Worm (Caenorhabditis elegans) whole organism, L3 larva: Measurements from ENCODE around the gene hda-10.

ENCODE experiments used
- R02D3.7 ChIP-seq: fragments of 150-350 bp; optimal IDR thresholded peaks from 2 replicates; lab custom pipeline; 2014; ENCODE audit warnings: missing biosample characterization, missing genetic modification characterization
- ZK546.5 ChIP-seq: sonication (generic microtip); optimal IDR thresholded peaks from 2 replicates; lab custom pipeline; 2017; ENCODE audit warnings: missing biosample characterization, missing genetic modification characterization
- aly-2 ChIP-seq: fragments of 150-350 bp; optimal IDR thresholded peaks from 2 replicates; lab custom pipeline; 2014; ENCODE audit warnings: missing biosample characterization, missing genetic modification characterization
- ama-1 ChIP-seq: fragments of 150-350 bp; optimal IDR thresholded peaks from 2 replicates; lab custom pipeline; 2018
- ceh-16 ChIP-seq: sonication (generic microtip); optimal IDR thresholded peaks from 2 replicates; lab custom pipeline; 2017; ENCODE audit warnings: missing biosample characterization, missing genetic modification characterization
- ceh-28 ChIP-seq: fragments of 150-350 bp; optimal IDR thresholded peaks from 2 replicates; lab custom pipeline; 2014; ENCODE audit warnings: missing biosample characterization, missing genetic modification reagents, missing genetic modification characterization
- ceh-82 ChIP-seq: fragments of 150-350 bp; optimal IDR thresholded peaks from 2 replicates; lab custom pipeline; 2014; ENCODE audit warnings: missing biosample characterization, missing genetic modification characterization
- egl-27 ChIP-seq: sonication (generic microtip); optimal IDR thresholded peaks from 4 replicates; lab custom pipeline; 2017; ENCODE audit warnings: missing biosample characterization, missing genetic modification reagents, missing genetic modification characterization
- egl-5 ChIP-seq: fragments of 150-350 bp; optimal IDR thresholded peaks from 2 replicates; lab custom pipeline; 2017; ENCODE audit warnings: missing biosample characterization, missing genetic modification reagents, missing genetic modification characterization, inconsistent platforms
- elt-1 ChIP-seq: fragments of 150-350 bp; optimal IDR thresholded peaks from 2 replicates; lab custom pipeline; 2014; ENCODE audit warnings: missing biosample characterization, missing genetic modification characterization
- elt-2 ChIP-seq: sonication (generic microtip); optimal IDR thresholded peaks from 2 replicates; lab custom pipeline; 2016; ENCODE audit warnings: missing genetic modification reagents, mild to moderate bottlenecking, missing genetic modification characterization, missing compliant biosample characterization
- elt-3 ChIP-seq, 3 experiments: fragments of 150-350 bp in 1 of 3; sonication (generic microtip) in 2 of 3; optimal IDR thresholded peaks; 2 replicates in 2 of 3; 4 replicates in 1 of 3; lab custom pipeline; 2014 to 2017; ENCODE audit warnings: missing biosample characterization in 3 of 3, missing genetic modification characterization in 3 of 3
- eor-1 ChIP-seq, 2 experiments: fragments of 150-350 bp; optimal IDR thresholded peaks; 2 replicates each; lab custom pipeline; 2014 to 2018; ENCODE audit warnings: missing biosample characterization in 2 of 2, missing genetic modification characterization in 2 of 2
- hmg-11 ChIP-seq: sonication (generic microtip); optimal IDR thresholded peaks from 2 replicates; lab custom pipeline; 2016; ENCODE audit warnings: missing genetic modification characterization, missing compliant biosample characterization
- jun-1 ChIP-seq: fragments of 150-350 bp; optimal IDR thresholded peaks from 2 replicates; lab custom pipeline; 2014; ENCODE audit warnings: missing biosample characterization, missing genetic modification reagents, missing genetic modification characterization
- lin-15B ChIP-seq: fragments of 150-350 bp; optimal IDR thresholded peaks from 2 replicates; lab custom pipeline; 2014; ENCODE audit warnings: missing biosample characterization, missing genetic modification characterization
- lin-39 ChIP-seq: fragments of 150-350 bp; optimal IDR thresholded peaks from 2 replicates; lab custom pipeline; 2018; ENCODE audit warnings: missing biosample characterization, missing genetic modification reagents, missing genetic modification characterization
- lsy-12 ChIP-seq: sonication (generic microtip); optimal IDR thresholded peaks from 2 replicates; lab custom pipeline; 2016; ENCODE audit warnings: mild to moderate bottlenecking, missing genetic modification characterization, missing compliant biosample characterization
- mdl-1 ChIP-seq: fragments of 150-350 bp; optimal IDR thresholded peaks from 2 replicates; lab custom pipeline; 2014; ENCODE audit warnings: missing biosample characterization, missing genetic modification characterization
- nfya-1 ChIP-seq: sonication (generic microtip); optimal IDR thresholded peaks from 2 replicates; lab custom pipeline; 2017; ENCODE audit warnings: missing genetic modification characterization, mild to moderate bottlenecking, missing compliant biosample characterization, antibody characterized with exemption, moderate library complexity; ENCODE audit not compliant: insufficient read depth
- nhr-11 ChIP-seq: fragments of 150-350 bp; optimal IDR thresholded peaks from 2 replicates; lab custom pipeline; 2014; ENCODE audit warnings: missing biosample characterization, missing genetic modification characterization
- nhr-12 ChIP-seq: fragments of 150-350 bp; optimal IDR thresholded peaks from 2 replicates; lab custom pipeline; 2014; ENCODE audit warnings: missing biosample characterization, missing genetic modification characterization
- nhr-23 ChIP-seq: fragments of 150-350 bp; optimal IDR thresholded peaks from 2 replicates; lab custom pipeline; 2014; ENCODE audit warnings: missing biosample characterization, missing genetic modification reagents, missing genetic modification characterization
- nhr-237 ChIP-seq: fragments of 150-350 bp; optimal IDR thresholded peaks from 2 replicates; lab custom pipeline; 2014; ENCODE audit warnings: missing biosample characterization, missing genetic modification characterization
- nhr-25 ChIP-seq: sonication (generic microtip); optimal IDR thresholded peaks from 2 replicates; lab custom pipeline; 2017; ENCODE audit warnings: missing biosample characterization, missing genetic modification characterization
- nhr-28 ChIP-seq: fragments of 150-350 bp; optimal IDR thresholded peaks from 2 replicates; lab custom pipeline; 2014; ENCODE audit warnings: missing biosample characterization, missing genetic modification characterization
- nhr-43 ChIP-seq: sonication (generic microtip); optimal IDR thresholded peaks from 2 replicates; lab custom pipeline; 2016; ENCODE audit warnings: mild to moderate bottlenecking, missing genetic modification characterization, missing compliant biosample characterization; ENCODE audit not compliant: poor library complexity, severe bottlenecking
- nhr-76 ChIP-seq: fragments of 150-350 bp; sonication (generic microtip); optimal IDR thresholded peaks from 5 replicates; lab custom pipeline; 2014; ENCODE audit warnings: missing biosample characterization, missing genetic modification characterization
- nhr-77 ChIP-seq: fragments of 150-350 bp; optimal IDR thresholded peaks from 2 replicates; lab custom pipeline; 2014; ENCODE audit warnings: missing biosample characterization, missing genetic modification characterization
- pha-4 ChIP-seq: fragments of 150-350 bp; optimal IDR thresholded peaks from 2 replicates; lab custom pipeline; 2014; ENCODE audit warnings: missing biosample characterization, missing genetic modification reagents, missing genetic modification characterization
- pqm-1 ChIP-seq: fragments of 150-350 bp; optimal IDR thresholded peaks from 2 replicates; lab custom pipeline; 2017; ENCODE audit warnings: missing biosample characterization, missing genetic modification characterization, inconsistent platforms
- skn-1 ChIP-seq: fragments of 150-350 bp; optimal IDR thresholded peaks from 2 replicates; lab custom pipeline; 2014; ENCODE audit warnings: missing biosample characterization, missing genetic modification characterization
- snpc-4 ChIP-seq: fragments of 150-350 bp; optimal IDR thresholded peaks from 2 replicates; lab custom pipeline; 2014; ENCODE audit warnings: missing biosample characterization, missing genetic modification characterization
- tbx-2 ChIP-seq: sonication (generic microtip); optimal IDR thresholded peaks from 2 replicates; lab custom pipeline; 2016; ENCODE audit warnings: mild to moderate bottlenecking, missing genetic modification characterization, missing compliant biosample characterization
- unc-39 ChIP-seq: sonication (generic microtip); optimal IDR thresholded peaks from 4 replicates; lab custom pipeline; 2017; ENCODE audit warnings: missing biosample characterization, missing genetic modification characterization
- unc-62 ChIP-seq: fragments of 150-350 bp; sonication (generic microtip); optimal IDR thresholded peaks from 4 replicates; lab custom pipeline; 2014; ENCODE audit warnings: missing biosample characterization, missing genetic modification reagents, missing genetic modification characterization
- ztf-11 ChIP-seq: fragments of 150-350 bp; optimal IDR thresholded peaks from 2 replicates; lab custom pipeline; 2014; ENCODE audit warnings: missing biosample characterization, missing genetic modification characterization
- ztf-4 ChIP-seq: fragments of 150-350 bp; optimal IDR thresholded peaks from 2 replicates; lab custom pipeline; 2014; ENCODE audit warnings: missing biosample characterization, missing genetic modification characterization

Gene hda-10

ce11 chrII:13888278-13888677 lies 5.8 kb downstream of the hda-10 start, which contains the start of gene mcd-1:
Gene mcd-1, plus strand, starts transcription at chrII:13888544.
- TF ChIP-seq lin-39 (tag; lab: Kevin White, UChicago) (peak; percentile 68), nfya-1 (tag; lab: Kevin White, UChicago) (peak; percentile 80), nhr-77 (tag; lab: Kevin White, UChicago) (peak; percentile 28), pha-4 (tag; lab: Kevin White, UChicago) (peak; percentile 89), ceh-82 (tag; lab: Kevin White, UChicago) (no peak), egl-5 (tag; lab: Kevin White, UChicago) (no peak), elt-2 (tag; lab: Kevin White, UChicago) (peak; percentile 17), ceh-28 (tag; lab: Kevin White, UChicago) (peak; percentile 27), lin-15B (peak; percentile 89), snpc-4 (tag; lab: Kevin White, UChicago) (peak; percentile 25), nhr-12 (no peak), elt-1 (tag; lab: Kevin White, UChicago) (no peak), hmg-11 (tag; lab: Kevin White, UChicago) (peak; percentile 28), nhr-23 (tag; lab: Kevin White, UChicago) (peak; percentile 32)

DNA sequence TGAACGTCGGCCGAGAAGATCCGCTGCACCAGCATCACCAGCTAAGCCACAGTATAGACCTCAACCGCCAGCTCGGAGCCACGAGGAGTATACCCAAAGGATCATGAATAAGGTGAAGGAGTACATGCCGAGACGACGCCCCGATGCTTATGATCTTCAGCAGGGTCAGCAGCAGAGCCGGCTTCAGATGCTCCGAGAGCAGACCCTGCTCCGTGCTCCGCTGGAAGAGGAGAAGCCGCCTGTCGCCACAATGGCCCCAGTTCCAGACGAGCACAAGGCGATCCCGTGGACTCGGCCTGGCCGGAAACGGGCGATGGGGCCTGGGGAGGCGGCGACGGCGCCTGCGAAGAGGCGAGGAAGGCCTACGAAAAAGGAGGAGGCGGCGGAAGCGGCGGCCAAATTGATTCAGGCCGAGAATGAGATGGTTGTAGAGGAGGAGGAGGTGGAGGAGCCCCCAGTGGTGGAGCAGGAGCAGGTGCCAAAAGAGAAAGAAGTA lies 13.8 kb downstream of the hda-10 start:
- no peak for TF ChIP-seq tbx-2
- TF ChIP-seq pha-4 (tag; lab: Kevin White, UChicago), result no peak
- no peak for TF ChIP-seq elt-3 (tag; optimal IDR thresholded peaks at IDR 0.05; lab: Kevin White, UChicago)
- no peak for TF ChIP-seq ceh-28 (tag; lab: Kevin White, UChicago)
- TF ChIP-seq nhr-11 (tag; lab: Kevin White, UChicago), result no peak
- no peak for TF ChIP-seq ZK546.5 (tag; lab: Kevin White, UChicago)
- TF ChIP-seq ztf-4, result no peak
- TF ChIP-seq nhr-43, result no peak
- TF ChIP-seq nhr-12, result no peak
- no peak for TF ChIP-seq elt-2 (tag; lab: Kevin White, UChicago)

- TF ChIP-seq nfya-1 (tag; lab: Kevin White, UChicago) (no peak), ceh-28 (tag; lab: Kevin White, UChicago) (peak; percentile 88)
Observed at ce11 chrII:13899777-13900176, 17.3 kb downstream of the hda-10 start.

ce11 chrII:13902014-13902413 lies 19.5 kb downstream of the hda-10 start, which contains the start of gene W02B8.1:
Gene W02B8.1, minus strand, starts transcription at chrII:13902114.
- no peak for TF ChIP-seq eor-1 (tag; optimal IDR thresholded peaks at IDR 0.05; lab: Kevin White, UChicago)
- no peak for TF ChIP-seq nfya-1 (tag; lab: Kevin White, UChicago)
- TF ChIP-seq ama-1 (lab: Kevin White, UChicago), result no peak
- TF ChIP-seq elt-2 (tag; lab: Kevin White, UChicago), result no peak
- no peak for TF ChIP-seq nhr-28
- no peak for TF ChIP-seq unc-62 (GFP tag; lab: Kevin White, UChicago)

ce11 chrII:13903482-13903881 lies 21.0 kb downstream of the hda-10 start:
- no peak for TF ChIP-seq nhr-77 (tag; lab: Kevin White, UChicago)
- TF ChIP-seq lin-15B, result no peak
- peak; percentile 48 for TF ChIP-seq nfya-1 (tag; lab: Kevin White, UChicago)
- TF ChIP-seq elt-3 (tag; optimal IDR thresholded peaks at IDR 0.05; lab: Kevin White, UChicago), result no peak
- TF ChIP-seq lin-39 (tag; lab: Kevin White, UChicago), result peak; percentile 67

DNA sequence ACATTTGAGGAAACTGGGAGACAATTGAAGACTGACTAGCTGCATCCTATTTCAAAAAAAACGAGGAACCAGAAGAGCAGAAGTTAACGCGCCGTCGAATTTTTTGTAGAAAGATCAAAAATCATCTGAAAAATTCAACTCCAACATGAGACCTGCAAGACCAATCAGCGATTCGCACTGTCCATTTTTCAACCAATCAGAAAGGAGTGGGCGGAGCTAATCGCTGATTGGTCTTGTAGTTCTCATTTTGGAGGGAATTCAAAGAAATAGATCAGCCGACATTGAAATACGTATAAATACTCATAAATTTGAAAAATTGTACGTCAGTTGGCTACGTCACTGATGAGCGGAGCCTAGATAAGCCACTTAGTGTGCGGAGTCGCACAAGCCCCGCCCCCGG lies 25.1 kb downstream of the hda-10 start:
- TF ChIP-seq nfya-1 (tag; lab: Kevin White, UChicago), result peak; percentile 89
- no peak for TF ChIP-seq tbx-2

ce11 chrII:13908592-13908991 lies 26.1 kb downstream of the hda-10 start, which contains the start of gene citk-1:
Gene citk-1, plus strand, starts transcription at chrII:13908914.
- TF ChIP-seq pha-4 (tag; lab: Kevin White, UChicago), result no peak
- no peak for TF ChIP-seq lsy-12
- TF ChIP-seq nhr-23 (tag; lab: Kevin White, UChicago), result peak; percentile 69
- no peak for TF ChIP-seq nhr-43
- no peak for TF ChIP-seq ceh-16 (tag; lab: Kevin White, UChicago)
- TF ChIP-seq pqm-1 (tag; lab: Kevin White, UChicago), result peak; percentile 16
- no peak for TF ChIP-seq R02D3.7
- TF ChIP-seq nhr-28, result no peak
- no peak for TF ChIP-seq ceh-82 (tag; lab: Kevin White, UChicago)
- no peak for TF ChIP-seq nhr-11 (tag; lab: Kevin White, UChicago)
- no peak for TF ChIP-seq ztf-4
- TF ChIP-seq skn-1 (tag; lab: Kevin White, UChicago), result peak; percentile 7
- no peak for TF ChIP-seq mdl-1 (tag; lab: Kevin White, UChicago)
- no peak for TF ChIP-seq elt-3 (tag; optimal IDR thresholded peaks at IDR 0.05; lab: Kevin White, UChicago)
- TF ChIP-seq nhr-237, result no peak
- no peak for TF ChIP-seq unc-39
- TF ChIP-seq ZK546.5 (tag; lab: Kevin White, UChicago), result no peak
- TF ChIP-seq ztf-11, result no peak
- no peak for TF ChIP-seq nhr-76
- TF ChIP-seq nhr-25 (tag; lab: Kevin White, UChicago), result peak; percentile 59
- TF ChIP-seq aly-2 (tag; lab: Kevin White, UChicago), result no peak
- TF ChIP-seq elt-1 (tag; lab: Kevin White, UChicago), result no peak
- TF ChIP-seq unc-62 (GFP tag; lab: Kevin White, UChicago), result no peak
- TF ChIP-seq jun-1 (tag; lab: Kevin White, UChicago), result no peak
- TF ChIP-seq egl-27, result no peak
